Worm (Caenorhabditis elegans) whole organism, L2 larva: Measurements from ENCODE around the gene dmd-10.

ENCODE experiments used
- C34F6.9 ChIP-seq: fragments of 150-350 bp; optimal IDR thresholded peaks from 2 replicates; lab custom pipeline; 2014; ENCODE audit warnings: missing biosample characterization, missing genetic modification characterization
- F13H6.1 ChIP-seq: sonication (generic microtip); optimal IDR thresholded peaks from 2 replicates; lab custom pipeline; 2016; ENCODE audit warnings: missing genetic modification characterization, missing compliant biosample characterization
- R02D3.7 ChIP-seq: fragments of 150-350 bp; optimal IDR thresholded peaks from 2 replicates; lab custom pipeline; 2014; ENCODE audit warnings: missing biosample characterization, missing genetic modification characterization
- Y55F3AM.14 ChIP-seq: fragments of 200-800 bp; sonication (Bioruptor generic); optimal IDR thresholded peaks from 2 replicates; lab custom pipeline; 2018; ENCODE audit warnings: mild to moderate bottlenecking, missing genetic modification characterization, missing compliant biosample characterization
- ZK546.5 ChIP-seq: sonication (generic microtip); optimal IDR thresholded peaks from 2 replicates; lab custom pipeline; 2017; ENCODE audit warnings: missing biosample characterization, missing genetic modification characterization
- alr-1 ChIP-seq: fragments of 150-350 bp; optimal IDR thresholded peaks from 2 replicates; lab custom pipeline; 2014; ENCODE audit warnings: missing biosample characterization, missing genetic modification characterization
- aly-2 ChIP-seq: fragments of 150-350 bp; optimal IDR thresholded peaks from 2 replicates; lab custom pipeline; 2014; ENCODE audit warnings: missing biosample characterization, missing genetic modification characterization
- ama-1 ChIP-seq: fragments of 150-350 bp; optimal IDR thresholded peaks from 2 replicates; lab custom pipeline; 2018; ENCODE audit warnings: inconsistent platforms
- blmp-1 ChIP-seq: sonication (generic microtip); optimal IDR thresholded peaks from 2 replicates; lab custom pipeline; 2017; ENCODE audit warnings: missing genetic modification characterization, mild to moderate bottlenecking, missing compliant biosample characterization, antibody characterized with exemption, moderate library complexity; ENCODE audit not compliant: insufficient read depth
- ceh-16 ChIP-seq: fragments of 150-350 bp; optimal IDR thresholded peaks from 2 replicates; lab custom pipeline; 2014; ENCODE audit warnings: missing biosample characterization, missing genetic modification characterization
- ceh-82 ChIP-seq: fragments of 150-350 bp; optimal IDR thresholded peaks from 2 replicates; lab custom pipeline; 2014; ENCODE audit warnings: missing biosample characterization, missing genetic modification characterization
- crh-2 ChIP-seq: sonication (generic microtip); optimal IDR thresholded peaks from 2 replicates; lab custom pipeline; 2017; ENCODE audit warnings: missing biosample characterization, missing genetic modification characterization
- dmd-4 ChIP-seq: sonication (generic microtip); optimal IDR thresholded peaks from 2 replicates; lab custom pipeline; 2017; ENCODE audit warnings: missing biosample characterization, missing genetic modification characterization
- egl-27 ChIP-seq: sonication (generic microtip); optimal IDR thresholded peaks from 3 replicates; lab custom pipeline; 2017; ENCODE audit warnings: missing biosample characterization, missing genetic modification reagents, missing genetic modification characterization
- elt-1 ChIP-seq: fragments of 150-350 bp; optimal IDR thresholded peaks from 2 replicates; lab custom pipeline; 2014; ENCODE audit warnings: missing biosample characterization, missing genetic modification characterization
- elt-3 ChIP-seq: sonication (generic microtip); optimal IDR thresholded peaks from 2 replicates; lab custom pipeline; 2017; ENCODE audit warnings: missing biosample characterization, missing genetic modification characterization
- fos-1 ChIP-seq: fragments of 150-350 bp; optimal IDR thresholded peaks from 2 replicates; lab custom pipeline; 2014; ENCODE audit warnings: missing biosample characterization, missing genetic modification characterization
- gmeb-1 ChIP-seq: fragments of 150-350 bp; optimal IDR thresholded peaks from 2 replicates; lab custom pipeline; 2014; ENCODE audit warnings: missing biosample characterization, missing genetic modification characterization
- lin-11 ChIP-seq: fragments of 150-350 bp; sonication (generic microtip); optimal IDR thresholded peaks from 2 replicates; lab custom pipeline; 2014; ENCODE audit warnings: missing biosample characterization, missing genetic modification characterization, inconsistent platforms, mixed read lengths
- lin-13 ChIP-seq: fragments of 150-350 bp; optimal IDR thresholded peaks from 2 replicates; lab custom pipeline; 2014; ENCODE audit warnings: missing biosample characterization, missing genetic modification reagents, missing genetic modification characterization
- lin-39 ChIP-seq: fragments of 150-350 bp; optimal IDR thresholded peaks from 2 replicates; lab custom pipeline; 2014; ENCODE audit warnings: missing biosample characterization, missing genetic modification reagents, missing genetic modification characterization
- lsy-2 ChIP-seq, 2 experiments: fragments of 150-350 bp in 1 of 2; sonication (generic microtip) in 1 of 2; optimal IDR thresholded peaks; 2 replicates each; lab custom pipeline; 2014 to 2017; ENCODE audit warnings: missing biosample characterization in 2 of 2, missing genetic modification characterization in 2 of 2
- mab-5 ChIP-seq: fragments of 150-350 bp; optimal IDR thresholded peaks from 2 replicates; lab custom pipeline; 2014; ENCODE audit warnings: missing biosample characterization, missing genetic modification characterization
- mbf-1 ChIP-seq: sonication (generic microtip); optimal IDR thresholded peaks from 2 replicates; lab custom pipeline; 2017; ENCODE audit warnings: missing biosample characterization, missing genetic modification characterization
- mdl-1 ChIP-seq, 2 experiments: fragments of 150-350 bp in 1 of 2; sonication (generic microtip) in 1 of 2; optimal IDR thresholded peaks; 2 replicates each; lab custom pipeline; 2017; ENCODE audit warnings: missing biosample characterization in 2 of 2, missing genetic modification characterization in 2 of 2
- nhr-10 ChIP-seq: sonication (generic microtip); optimal IDR thresholded peaks from 2 replicates; lab custom pipeline; 2017; ENCODE audit warnings: missing biosample characterization, missing genetic modification characterization
- nhr-11 ChIP-seq: fragments of 150-350 bp; optimal IDR thresholded peaks from 2 replicates; lab custom pipeline; 2014; ENCODE audit warnings: missing biosample characterization, missing genetic modification characterization
- nhr-12 ChIP-seq: fragments of 150-350 bp; optimal IDR thresholded peaks from 2 replicates; lab custom pipeline; 2014; ENCODE audit warnings: missing biosample characterization, missing genetic modification characterization
- nhr-129 ChIP-seq: fragments of 150-350 bp; optimal IDR thresholded peaks from 2 replicates; lab custom pipeline; 2014; ENCODE audit warnings: missing biosample characterization, missing genetic modification characterization
- nhr-21 ChIP-seq: fragments of 150-350 bp; optimal IDR thresholded peaks from 2 replicates; lab custom pipeline; 2014; ENCODE audit warnings: missing biosample characterization, missing genetic modification characterization
- nhr-23 ChIP-seq: fragments of 150-350 bp; optimal IDR thresholded peaks from 2 replicates; lab custom pipeline; 2014; ENCODE audit warnings: missing biosample characterization, missing genetic modification reagents, missing genetic modification characterization
- nhr-237 ChIP-seq: fragments of 150-350 bp; optimal IDR thresholded peaks from 2 replicates; lab custom pipeline; 2014; ENCODE audit warnings: missing biosample characterization, missing genetic modification characterization
- nhr-25 ChIP-seq: fragments of 150-350 bp; sonication (generic microtip); optimal IDR thresholded peaks from 3 replicates; lab custom pipeline; 2014; ENCODE audit warnings: missing biosample characterization, missing genetic modification characterization
- nhr-6 ChIP-seq: fragments of 150-350 bp; optimal IDR thresholded peaks from 2 replicates; lab custom pipeline; 2014; ENCODE audit warnings: missing biosample characterization, missing genetic modification characterization
- nhr-77 ChIP-seq: fragments of 150-350 bp; optimal IDR thresholded peaks from 2 replicates; lab custom pipeline; 2014; ENCODE audit warnings: missing biosample characterization, missing genetic modification characterization
- peb-1 ChIP-seq: fragments of 150-350 bp; optimal IDR thresholded peaks from 2 replicates; lab custom pipeline; 2014; ENCODE audit warnings: missing biosample characterization, missing genetic modification characterization
- sem-4 ChIP-seq: fragments of 150-350 bp; optimal IDR thresholded peaks from 2 replicates; lab custom pipeline; 2014; ENCODE audit warnings: missing biosample characterization, missing genetic modification reagents, missing genetic modification characterization
- skn-1 ChIP-seq: sonication (generic microtip); optimal IDR thresholded peaks from 2 replicates; lab custom pipeline; 2017; ENCODE audit warnings: missing biosample characterization, missing genetic modification characterization
- sma-3 ChIP-seq: sonication (generic microtip); optimal IDR thresholded peaks from 2 replicates; lab custom pipeline; 2016; ENCODE audit warnings: missing genetic modification reagents, missing genetic modification characterization, missing compliant biosample characterization
- sma-9 ChIP-seq, 2 experiments: fragments of 150-350 bp in 1 of 2; sonication (generic microtip) in 1 of 2; optimal IDR thresholded peaks; 2 replicates each; lab custom pipeline; 2014 to 2016; ENCODE audit warnings: missing genetic modification characterization in 2 of 2, mild to moderate bottlenecking in 1 of 2, missing biosample characterization in 1 of 2, missing compliant biosample characterization in 1 of 2, missing genetic modification reagents in 1 of 2, moderate library complexity in 1 of 2
- snpc-4 ChIP-seq: fragments of 150-350 bp; optimal IDR thresholded peaks from 2 replicates; lab custom pipeline; 2014; ENCODE audit warnings: missing biosample characterization, missing genetic modification characterization
- unc-39 ChIP-seq: fragments of 150-350 bp; optimal IDR thresholded peaks from 2 replicates; lab custom pipeline; 2014; ENCODE audit warnings: missing biosample characterization, missing genetic modification characterization
- unc-55 ChIP-seq: fragments of 150-350 bp; sonication (generic microtip); optimal IDR thresholded peaks from 3 replicates; lab custom pipeline; 2014; ENCODE audit warnings: missing biosample characterization, missing genetic modification reagents, missing genetic modification characterization
- unc-62 ChIP-seq: fragments of 150-350 bp; optimal IDR thresholded peaks from 2 replicates; lab custom pipeline; 2014; ENCODE audit warnings: missing biosample characterization, missing genetic modification reagents, missing genetic modification characterization
- zag-1 ChIP-seq: fragments of 150-350 bp; optimal IDR thresholded peaks from 2 replicates; lab custom pipeline; 2014; ENCODE audit warnings: missing biosample characterization, missing genetic modification characterization
- ztf-1 ChIP-seq: fragments of 200-800 bp; sonication (Bioruptor generic); conservative IDR thresholded peaks from 2 replicates; pipeline ENCODE4 v1.3.6; 2022; ENCODE audit warnings: missing genetic modification characterization, missing compliant biosample characterization
- ztf-11 ChIP-seq: sonication (generic microtip); optimal IDR thresholded peaks from 2 replicates; lab custom pipeline; 2017; ENCODE audit warnings: missing biosample characterization, missing genetic modification characterization

The dmd-10 gene

ce11 chrV:13179986-13180591 is 56.3 kb downstream of the dmd-10 start, which contains the start of gene cni-1:
Gene cni-1, plus strand, starts transcription at chrV:13180330.
- TF ChIP-seq nhr-6 (no peak), F13H6.1 (no peak), aly-2 (no peak), ceh-16 (tag; lab: Kevin White, UChicago) (no peak), nhr-23 (tag; lab: Kevin White, UChicago) (no peak), ztf-11 (no peak), unc-55 (GFP tag; lab: Kevin White, UChicago) (no peak), ceh-82 (tag; lab: Kevin White, UChicago) (no peak), sma-9 (GFP tag; optimal IDR thresholded peaks at IDR 0.05; lab: Kevin White, UChicago) (no peak), sma-9 (tag; optimal IDR thresholded peaks at IDR 0.05; lab: Kevin White, UChicago) (no peak), elt-1 (tag; lab: Kevin White, UChicago) (no peak), nhr-10 (tag; lab: Kevin White, UChicago) (no peak)

- TF ChIP-seq nhr-237 (tag; lab: Kevin White, UChicago), result no peak
Measured at ce11 chrV:13176814-13177213, 59.6 kb downstream of the dmd-10 start.

ce11 chrV:13176117-13176753 is 60.2 kb downstream of the dmd-10 start, which contains the start of gene him-17:
Gene him-17, plus strand, starts transcription at chrV:13176711.
- TF ChIP-seq nhr-25, result no peak
- no peak for TF ChIP-seq nhr-6
- no peak for TF ChIP-seq ceh-82 (tag; lab: Kevin White, UChicago)
- peak; percentile 35 for TF ChIP-seq sma-9 (GFP tag; optimal IDR thresholded peaks at IDR 0.05; lab: Kevin White, UChicago)
- no peak for TF ChIP-seq sma-9 (tag; optimal IDR thresholded peaks at IDR 0.05; lab: Kevin White, UChicago)
- TF ChIP-seq alr-1, result no peak
- no peak for TF ChIP-seq nhr-77 (tag; lab: Kevin White, UChicago)
- no peak for TF ChIP-seq F13H6.1
- no peak for TF ChIP-seq unc-62 (GFP tag; lab: Kevin White, UChicago)
- TF ChIP-seq nhr-10 (tag; lab: Kevin White, UChicago), result no peak
- TF ChIP-seq zag-1, result no peak
- TF ChIP-seq gmeb-1 (tag; lab: Kevin White, UChicago), result peak; percentile 60
- no peak for TF ChIP-seq ZK546.5 (tag; lab: Kevin White, UChicago)
- TF ChIP-seq Y55F3AM.14 (GFP tag; lab: Kevin White, UChicago), result no peak
- TF ChIP-seq elt-1 (tag; lab: Kevin White, UChicago), result no peak
- peak; percentile 51 for TF ChIP-seq unc-55 (GFP tag; lab: Kevin White, UChicago)
- peak; percentile 30 for TF ChIP-seq lin-13 (GFP tag; lab: Kevin White, UChicago)
- no peak for TF ChIP-seq nhr-237 (tag; lab: Kevin White, UChicago)
- no peak for TF ChIP-seq nhr-21 (tag; lab: Kevin White, UChicago)
- TF ChIP-seq fos-1 (tag; lab: Kevin White, UChicago), result no peak
- no peak for TF ChIP-seq aly-2
- TF ChIP-seq snpc-4, result peak; percentile 36
- TF ChIP-seq C34F6.9, result peak; percentile 22
- TF ChIP-seq lsy-2 (tag; optimal IDR thresholded peaks at IDR 0.05; lab: Kevin White, UChicago), result no peak
- TF ChIP-seq crh-2, result no peak
- TF ChIP-seq mdl-1 (tag; optimal IDR thresholded peaks at IDR 0.05; lab: Kevin White, UChicago), result peak in 1 of 2 experiments; percentile 9
- no peak for TF ChIP-seq R02D3.7
- TF ChIP-seq lin-39, result no peak
- peak; percentile 6 for TF ChIP-seq ama-1 (lab: Kevin White, UChicago)
- TF ChIP-seq lin-11 (tag; lab: Kevin White, UChicago), result peak; percentile 25
- no peak for TF ChIP-seq nhr-11
- TF ChIP-seq dmd-4 (tag; lab: Kevin White, UChicago), result no peak
- no peak for TF ChIP-seq sem-4 (tag; lab: Kevin White, UChicago)
- no peak for TF ChIP-seq nhr-12
- TF ChIP-seq elt-3 (tag; lab: Kevin White, UChicago), result no peak
- peak; percentile 43 for TF ChIP-seq sma-3 (GFP tag; lab: Kevin White, UChicago)
- TF ChIP-seq nhr-23 (tag; lab: Kevin White, UChicago), result no peak
- TF ChIP-seq mbf-1 (tag; lab: Kevin White, UChicago), result no peak
- peak; percentile 28 for TF ChIP-seq mab-5
- no peak for TF ChIP-seq egl-27 (tag; lab: Kevin White, UChicago)
- TF ChIP-seq peb-1 (tag; lab: Kevin White, UChicago), result no peak
- no peak for TF ChIP-seq ceh-16 (tag; lab: Kevin White, UChicago)
- no peak for TF ChIP-seq ztf-1 (GFP tag; lab: Robert Waterston, UW)
- no peak for TF ChIP-seq unc-39
- no peak for TF ChIP-seq skn-1 (tag; lab: Kevin White, UChicago)
- no peak for TF ChIP-seq nhr-129 (tag; lab: Kevin White, UChicago)
- TF ChIP-seq blmp-1 (tag; lab: Kevin White, UChicago), result no peak
